Fruit fly (Drosophila melanogaster): ENCODE measurements around the gene CG7322.
A peak's percentile ranks its signal among the peaks of the same experiment; 100 is the strongest.

The CG7322 gene

DNA sequence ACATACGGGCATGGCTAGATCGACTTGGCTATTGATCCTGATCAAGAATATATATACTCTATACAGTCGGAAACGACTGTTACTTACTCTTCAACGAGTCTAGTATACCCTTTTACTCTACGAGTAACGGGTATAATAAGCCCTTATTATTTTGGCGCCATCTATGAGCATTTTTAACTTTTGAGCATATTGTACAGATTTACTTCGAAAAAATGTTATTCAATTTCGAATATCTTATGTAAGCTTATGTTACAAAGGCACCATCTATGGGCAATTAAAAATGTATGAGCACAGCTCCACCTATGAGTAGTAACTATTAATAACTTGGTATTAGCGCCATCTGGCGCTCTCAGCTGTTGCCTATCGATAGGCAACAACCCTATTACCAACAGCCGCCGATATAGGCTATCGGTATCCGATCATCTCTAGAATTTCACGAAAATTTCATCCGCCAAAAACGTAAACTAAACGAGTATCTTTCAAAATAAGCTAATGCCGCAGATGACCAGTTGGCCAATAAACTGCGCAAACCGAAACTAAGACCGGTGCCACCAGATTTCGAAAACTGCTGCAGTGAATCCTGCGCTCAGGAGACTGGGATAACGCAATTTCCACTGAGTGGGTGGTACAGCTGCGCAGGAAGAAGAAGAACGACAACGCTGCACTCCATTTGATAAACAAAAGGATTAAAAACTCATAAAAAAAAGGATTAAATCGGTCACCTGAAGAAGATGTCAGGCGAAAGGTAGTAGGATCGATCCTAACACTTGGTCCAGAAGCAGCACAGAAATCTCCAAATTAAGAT is 14.1 kb downstream of the CG7322 start, which contains the start of gene htk (continued):
- TF ChIP-seq CG7963 (GFP tag; IDR thresholded peaks at IDR 0.05; ENCODE audit: partially characterized antibody), result peak; percentile 83
- TF ChIP-seq nerfin-1 (tag; optimal IDR thresholded peaks at IDR 0.05), result peak; percentile 2
- TF ChIP-seq CG14667 (GFP tag; IDR thresholded peaks at IDR 0.05), result peak; percentile 55
- TF ChIP-seq CG43689 (GFP tag; IDR thresholded peaks at IDR 0.05), result no peak
- TF ChIP-seq Hr78 (GFP tag; optimal IDR thresholded peaks at IDR 0.05), result no peak
- TF ChIP-seq Pdp1 (GFP tag; optimal IDR thresholded peaks at IDR 0.05), result peak; percentile 71 to 100
- no peak for TF ChIP-seq pb (GFP tag; optimal IDR thresholded peaks at IDR 0.05)
- peak; percentile 21 for TF ChIP-seq Usf (GFP tag; optimal IDR thresholded peaks at IDR 0.05)
- TF ChIP-seq ttk (GFP tag; IDR thresholded peaks at IDR 0.05), result no peak
- peak; percentile 27 for TF ChIP-seq CG3407 (GFP tag; optimal IDR thresholded peaks at IDR 0.05)
- TF ChIP-seq CrebB (tag; optimal IDR thresholded peaks at IDR 0.05), result no peak
- TF ChIP-seq CG3281 (GFP tag; optimal IDR thresholded peaks at IDR 0.05), result peak; percentile 0
- no peak for TF ChIP-seq hth (optimal IDR thresholded peaks at IDR 0.05)
- peak; percentile 93 for TF ChIP-seq CG17385 (GFP tag; optimal IDR thresholded peaks at IDR 0.05)
- peak; percentile 85 for TF ChIP-seq Scr (GFP tag; IDR thresholded peaks at IDR 0.05; ENCODE audit: partially characterized antibody)
- peak; percentile 43; the same call in 1 of the 2 replicates for TF ChIP-seq CG5953 (GFP tag; IDR thresholded peaks at IDR 0.05)
- peak; percentile 67 for TF ChIP-seq CG3847 (GFP tag; IDR thresholded peaks at IDR 0.05)
- TF ChIP-seq Fer1 (GFP tag; optimal IDR thresholded peaks at IDR 0.05), result peak; percentile 53
- peak; percentile 71 for TF ChIP-seq sisA (GFP tag; IDR thresholded peaks at IDR 0.05)
- TF ChIP-seq NC2α (GFP tag; optimal IDR thresholded peaks at IDR 0.05), result peak; percentile 64
- TF ChIP-seq CG17912 (GFP tag; optimal IDR thresholded peaks at IDR 0.05), result peak; percentile 78
- no peak for TF ChIP-seq Spps (tag; optimal IDR thresholded peaks at IDR 0.05)
- TF ChIP-seq abd-A (tag; optimal IDR thresholded peaks at IDR 0.05), result no peak
- TF ChIP-seq CG17186 (GFP tag; optimal IDR thresholded peaks at IDR 0.05), result peak; percentile 64
- no peak; the same call in 1 of the 2 replicates for TF ChIP-seq klu (GFP tag; IDR thresholded peaks at IDR 0.05)
- peak; percentile 56 for TF ChIP-seq ATbp (GFP tag; optimal IDR thresholded peaks at IDR 0.05)
- TF ChIP-seq Gug (GFP tag; IDR thresholded peaks at IDR 0.05), result peak; percentile 58; the same call in 3 of the 4 replicates
- TF ChIP-seq CG10147 (GFP tag; optimal IDR thresholded peaks at IDR 0.05), result peak; percentile 22
- TF ChIP-seq odd (GFP tag; optimal IDR thresholded peaks at IDR 0.05), result no peak
- peak; percentile 69 for TF ChIP-seq CG12769 (tag; optimal IDR thresholded peaks at IDR 0.05)
- TF ChIP-seq ato (GFP tag; IDR thresholded peaks at IDR 0.05; ENCODE audit: partially characterized antibody), result peak; percentile 90
- no peak for TF ChIP-seq Stat92E (GFP tag; optimal IDR thresholded peaks at IDR 0.05)
- peak; percentile 50 for TF ChIP-seq fd102C (GFP tag; optimal IDR thresholded peaks at IDR 0.05)
- peak; percentile 52 for TF ChIP-seq CG9817 (tag; optimal IDR thresholded peaks at IDR 0.05)
- 0 out of 3 replicates have a peak, but pooled peaks have one; percentile 14 for TF ChIP-seq croc (GFP tag; conservative IDR thresholded peaks at IDR 0.05)
- peak; percentile 89 for TF ChIP-seq CG13287 (GFP tag; IDR thresholded peaks at IDR 0.05; ENCODE audit: partially characterized antibody)
- peak; percentile 78 for TF ChIP-seq CG9876 (GFP tag; optimal IDR thresholded peaks at IDR 0.05)
- peak; percentile 69 for TF ChIP-seq nmo (GFP tag; optimal IDR thresholded peaks at IDR 0.05)
- peak; percentile 77 for TF ChIP-seq lmd (GFP tag; IDR thresholded peaks at IDR 0.05)
- TF ChIP-seq CG13424 (tag; optimal IDR thresholded peaks at IDR 0.05), result peak; percentile 46
- peak; percentile 39 for TF ChIP-seq Bdp1 (GFP tag; optimal IDR thresholded peaks at IDR 0.05)
- no peak for TF ChIP-seq ab (GFP tag; optimal IDR thresholded peaks at IDR 0.05)
- TF ChIP-seq CG12299 (tag; optimal IDR thresholded peaks at IDR 0.05), result peak; percentile 12
- TF ChIP-seq CG9215 (GFP tag; IDR thresholded peaks at IDR 0.05), result peak; percentile 50; the same call in 1 of the 2 replicates
- peak; percentile 24 for TF ChIP-seq CG9437 (GFP tag; optimal IDR thresholded peaks at IDR 0.05)
- TF ChIP-seq tio (GFP tag; optimal IDR thresholded peaks at IDR 0.05), result no peak
- TF ChIP-seq Bteb2 (GFP tag; optimal IDR thresholded peaks at IDR 0.05), result peak; percentile 40
- TF ChIP-seq bowl (GFP tag; IDR thresholded peaks at IDR 0.05), result no peak
